Fruit fly (Drosophila melanogaster): ENCODE measurements around the gene cDIP.
A peak's percentile ranks its signal among the peaks of the same experiment; 100 is the strongest.

Gene cDIP

DNA sequence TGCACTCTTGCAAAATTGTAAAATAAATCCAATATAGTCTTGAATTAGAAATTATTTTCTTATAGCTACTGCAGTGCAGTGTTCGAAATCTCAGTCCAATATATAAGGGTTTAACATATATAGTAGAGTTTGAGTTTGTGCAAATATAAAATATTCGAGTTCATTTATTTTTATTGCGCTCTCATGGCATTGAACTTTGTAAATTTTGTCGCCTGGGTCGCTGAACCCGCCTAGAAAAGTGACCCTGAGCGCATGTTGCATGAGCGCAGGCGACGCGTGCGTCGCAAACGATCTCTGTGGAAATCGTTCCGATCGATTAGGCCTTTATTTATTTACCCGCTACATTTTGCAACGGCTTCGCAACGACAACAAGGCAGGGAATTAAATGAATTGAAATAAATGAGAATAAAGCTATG lies 39.1 kb upstream of the cDIP start (continued):
- TF ChIP-seq CG31441 (GFP tag; IDR thresholded peaks at IDR 0.05): peak; percentile 39
- TF ChIP-seq org-1 (GFP tag; optimal IDR thresholded peaks at IDR 0.05): no peak
- no peak for TF ChIP-seq NK7.1 (GFP tag; optimal IDR thresholded peaks at IDR 0.05)
- TF ChIP-seq Sry-β (GFP tag; optimal IDR thresholded peaks at IDR 0.05): no peak
- TF ChIP-seq CG10321 (GFP tag; IDR thresholded peaks at IDR 0.05): no peak
- TF ChIP-seq Opbp (GFP tag; IDR thresholded peaks at IDR 0.05; ENCODE audit: partially characterized antibody): no peak
- TF ChIP-seq prd (optimal IDR thresholded peaks at IDR 0.05): no peak
- TF ChIP-seq prd (GFP tag; IDR thresholded peaks at IDR 0.05): peak; percentile 38; the same call in 2 of the 3 replicates
- peak; percentile 22 for TF ChIP-seq CG15601 (tag; optimal IDR thresholded peaks at IDR 0.05)
- peak; percentile 12 for TF ChIP-seq slp2 (GFP tag; optimal IDR thresholded peaks at IDR 0.05)
- no peak for TF ChIP-seq ci (GFP tag; IDR thresholded peaks at IDR 0.05)
- TF ChIP-seq ewg (GFP tag; optimal IDR thresholded peaks at IDR 0.05): peak; percentile 12
- TF ChIP-seq CG6175 (GFP tag; IDR thresholded peaks at IDR 0.05): no peak
- no peak for TF ChIP-seq crp (GFP tag; optimal IDR thresholded peaks at IDR 0.05)
- TF ChIP-seq CG33557 (GFP tag; optimal IDR thresholded peaks at IDR 0.05): no peak
- TF ChIP-seq Vsx1 (GFP tag; optimal IDR thresholded peaks at IDR 0.05): peak; percentile 29
- TF ChIP-seq ato (GFP tag; IDR thresholded peaks at IDR 0.05; ENCODE audit: partially characterized antibody): no peak
- no peak for TF ChIP-seq Rx (GFP tag; IDR thresholded peaks at IDR 0.05)
- TF ChIP-seq CG7271 (tag; optimal IDR thresholded peaks at IDR 0.05): no peak
- no peak for TF ChIP-seq CG9932 (GFP tag; IDR thresholded peaks at IDR 0.05)
- TF ChIP-seq Hr78 (GFP tag; optimal IDR thresholded peaks at IDR 0.05): peak in 1 of 2 experiments; percentile 90
- no peak for TF ChIP-seq CG12236 (GFP tag; optimal IDR thresholded peaks at IDR 0.05)
- TF ChIP-seq CG7357 (GFP tag; IDR thresholded peaks at IDR 0.05): no peak
- no peak for TF ChIP-seq CG10274 (GFP tag; optimal IDR thresholded peaks at IDR 0.05)
- TF ChIP-seq toy (GFP tag; IDR thresholded peaks at IDR 0.05): no peak
- peak; percentile 12 for TF ChIP-seq Ssrp (tag; optimal IDR thresholded peaks at IDR 0.05)
- no peak for TF ChIP-seq Hmx (GFP tag; optimal IDR thresholded peaks at IDR 0.05)
- no peak for TF ChIP-seq cas (GFP tag; IDR thresholded peaks at IDR 0.05)
- no peak for TF ChIP-seq Doc3 (GFP tag; IDR thresholded peaks at IDR 0.05; ENCODE audit: partially characterized antibody)
- peak; percentile 34 for TF ChIP-seq CG2875 (GFP tag; optimal IDR thresholded peaks at IDR 0.05)
- TF ChIP-seq az2 (GFP tag; optimal IDR thresholded peaks at IDR 0.05): peak; percentile 73
- TF ChIP-seq CG4360 (GFP tag; IDR thresholded peaks at IDR 0.05): no peak
- no peak for TF ChIP-seq Hand (GFP tag; optimal IDR thresholded peaks at IDR 0.05)
- no peak for TF ChIP-seq CG32772 (GFP tag; IDR thresholded peaks at IDR 0.05)
- no peak for TF ChIP-seq CG4424 (GFP tag; optimal IDR thresholded peaks at IDR 0.05)
- TF ChIP-seq inv (GFP tag; IDR thresholded peaks at IDR 0.05; ENCODE audit: partially characterized antibody): no peak
- no peak for TF ChIP-seq fd102C (GFP tag; optimal IDR thresholded peaks at IDR 0.05)
- TF ChIP-seq Awh (GFP tag; IDR thresholded peaks at IDR 0.05): no peak; the same call in 1 of the 2 replicates
- no peak for TF ChIP-seq HmgZ (tag; optimal IDR thresholded peaks at IDR 0.05)
- no peak for TF ChIP-seq ttk (GFP tag; IDR thresholded peaks at IDR 0.05)
- no peak for TF ChIP-seq sd (tag; optimal IDR thresholded peaks at IDR 0.05)
- TF ChIP-seq onecut (GFP tag; IDR thresholded peaks at IDR 0.05): no peak; the same call in 1 of the 2 replicates
- peak in 1 of 2 experiments; percentile 15 for TF ChIP-seq Pdp1 (GFP tag; optimal IDR thresholded peaks at IDR 0.05)
- no peak for TF ChIP-seq CG2202 (tag; optimal IDR thresholded peaks at IDR 0.05)
- TF ChIP-seq CG16813 (GFP tag; IDR thresholded peaks at IDR 0.05; ENCODE audit: partially characterized antibody): no peak
- peak; percentile 58 for TF ChIP-seq Drgx (GFP tag; IDR thresholded peaks at IDR 0.05)
- TF ChIP-seq sc (optimal IDR thresholded peaks at IDR 0.05): no peak
- peak; percentile 25 for TF ChIP-seq sc (GFP tag; optimal IDR thresholded peaks at IDR 0.05)
- no peak for TF ChIP-seq BEAF-32 (GFP tag; optimal IDR thresholded peaks at IDR 0.05)
- no peak for TF ChIP-seq Camta (GFP tag; optimal IDR thresholded peaks at IDR 0.05)
- no peak for TF ChIP-seq CG30020 (tag; optimal IDR thresholded peaks at IDR 0.05)

Data from whole organism, embryonic.